Worm (Caenorhabditis elegans): ENCODE data around the gene C28A5.6.

DNA sequence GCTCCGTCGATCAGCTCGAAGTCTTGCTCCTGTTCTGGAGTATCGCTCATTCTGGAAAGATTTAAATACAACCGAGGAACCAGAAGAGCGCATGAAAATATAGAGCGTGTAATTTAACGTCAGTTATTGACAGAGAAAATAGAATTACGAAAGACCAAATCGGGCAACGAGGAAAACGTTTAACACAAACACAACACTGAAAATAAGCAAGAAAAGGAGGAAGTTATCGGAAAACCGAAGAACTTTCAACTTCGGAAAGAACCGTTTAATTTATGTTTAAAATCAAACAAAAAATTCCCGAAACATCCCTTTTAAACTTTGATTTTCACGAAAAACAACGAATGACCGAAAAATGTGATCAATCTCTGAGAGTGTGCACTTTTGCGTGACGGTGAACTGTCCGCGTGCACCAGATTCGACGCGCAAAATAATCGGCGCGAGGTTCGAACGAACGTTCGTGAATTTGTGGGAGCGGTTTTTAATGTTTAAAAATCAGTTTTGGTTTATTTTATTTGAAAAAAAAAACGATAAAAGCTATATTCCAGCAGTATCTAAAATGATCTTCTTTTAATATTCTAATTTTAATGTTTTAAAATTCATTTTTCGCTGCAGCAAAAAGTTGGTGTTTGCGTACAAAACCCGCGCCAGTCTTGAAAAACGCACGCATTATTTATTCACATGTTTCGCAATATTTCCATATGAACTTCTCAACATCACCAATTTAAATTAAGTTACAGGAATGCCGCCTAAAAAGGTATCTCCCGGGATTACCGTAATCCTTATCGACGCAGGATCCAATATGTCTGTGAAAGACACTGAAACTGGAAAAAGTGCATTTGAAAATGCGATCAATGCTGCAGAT is 10.0 kb downstream of the C28A5.6 start, which contains the start of the genes R07E5.7 and cku-80:
- no peak for TF ChIP-seq unc-39 (tag; optimal IDR thresholded peaks at IDR 0.05)
- peak; percentile 30 for TF ChIP-seq ces-1 (GFP tag; optimal IDR thresholded peaks at IDR 0.05)
- TF ChIP-seq nhr-2 (tag; optimal IDR thresholded peaks at IDR 0.05) = no peak
- no peak for TF ChIP-seq bed-3 (GFP tag; optimal IDR thresholded peaks at IDR 0.05)
- no peak for TF ChIP-seq unc-62 (GFP tag; optimal IDR thresholded peaks at IDR 0.05)
- TF ChIP-seq snpc-4 (tag; optimal IDR thresholded peaks at IDR 0.05) = no peak
- TF ChIP-seq lin-13 (tag; optimal IDR thresholded peaks at IDR 0.05) = no peak
- no peak for TF ChIP-seq unc-120 (tag; optimal IDR thresholded peaks at IDR 0.05; ENCODE audit: poor library complexity, severe bottlenecking)
- no peak for TF ChIP-seq nhr-76 (tag; optimal IDR thresholded peaks at IDR 0.05)
- no peak for TF ChIP-seq pha-4 (tag; optimal IDR thresholded peaks at IDR 0.05)
- TF ChIP-seq elt-3 (tag; optimal IDR thresholded peaks at IDR 0.05) = no peak

Data from whole organism, mixed stage, embryonic.